Worm (Caenorhabditis elegans) whole organism, L3 larva: ENCODE measurements around the gene skr-20.
A peak's percentile ranks its signal among the peaks of the same experiment; 100 is the strongest.

Source experiments
- R02D3.7 ChIP-seq: fragments of 150-350 bp; optimal IDR thresholded peaks from 2 replicates; lab custom pipeline; 2014; ENCODE audit warnings: missing biosample characterization, missing genetic modification characterization
- ceh-16 ChIP-seq: sonication (generic microtip); optimal IDR thresholded peaks from 2 replicates; lab custom pipeline; 2017; ENCODE audit warnings: missing biosample characterization, missing genetic modification characterization
- ceh-28 ChIP-seq: fragments of 150-350 bp; optimal IDR thresholded peaks from 2 replicates; lab custom pipeline; 2014; ENCODE audit warnings: missing biosample characterization, missing genetic modification reagents, missing genetic modification characterization
- ceh-82 ChIP-seq: fragments of 150-350 bp; optimal IDR thresholded peaks from 2 replicates; lab custom pipeline; 2014; ENCODE audit warnings: missing biosample characterization, missing genetic modification characterization
- egl-5 ChIP-seq: fragments of 150-350 bp; optimal IDR thresholded peaks from 2 replicates; lab custom pipeline; 2017; ENCODE audit warnings: missing biosample characterization, missing genetic modification reagents, missing genetic modification characterization, inconsistent platforms
- elt-1 ChIP-seq: fragments of 150-350 bp; optimal IDR thresholded peaks from 2 replicates; lab custom pipeline; 2014; ENCODE audit warnings: missing biosample characterization, missing genetic modification characterization
- elt-2 ChIP-seq: sonication (generic microtip); optimal IDR thresholded peaks from 2 replicates; lab custom pipeline; 2016; ENCODE audit warnings: missing genetic modification reagents, mild to moderate bottlenecking, missing genetic modification characterization, missing compliant biosample characterization
- elt-3 ChIP-seq, 3 experiments: fragments of 150-350 bp in 1 of 3; sonication (generic microtip) in 2 of 3; optimal IDR thresholded peaks; 2 replicates in 2 of 3; 4 replicates in 1 of 3; lab custom pipeline; 2014 to 2017; ENCODE audit warnings: missing biosample characterization in 3 of 3, missing genetic modification characterization in 3 of 3
- eor-1 ChIP-seq, 2 experiments: fragments of 150-350 bp; optimal IDR thresholded peaks; 2 replicates each; lab custom pipeline; 2014 to 2018; ENCODE audit warnings: missing biosample characterization in 2 of 2, missing genetic modification characterization in 2 of 2
- fkh-2 ChIP-seq: fragments of 150-350 bp; optimal IDR thresholded peaks from 2 replicates; lab custom pipeline; 2014; ENCODE audit warnings: missing biosample characterization, missing genetic modification reagents, missing genetic modification characterization
- fos-1 ChIP-seq: fragments of 150-350 bp; optimal IDR thresholded peaks from 2 replicates; lab custom pipeline; 2014; ENCODE audit warnings: missing biosample characterization, missing genetic modification characterization
- hmg-11 ChIP-seq: sonication (generic microtip); optimal IDR thresholded peaks from 2 replicates; lab custom pipeline; 2016; ENCODE audit warnings: missing genetic modification characterization, missing compliant biosample characterization
- lin-39 ChIP-seq: fragments of 150-350 bp; optimal IDR thresholded peaks from 2 replicates; lab custom pipeline; 2018; ENCODE audit warnings: missing biosample characterization, missing genetic modification reagents, missing genetic modification characterization
- lsy-12 ChIP-seq: sonication (generic microtip); optimal IDR thresholded peaks from 2 replicates; lab custom pipeline; 2016; ENCODE audit warnings: mild to moderate bottlenecking, missing genetic modification characterization, missing compliant biosample characterization
- mdl-1 ChIP-seq: fragments of 150-350 bp; optimal IDR thresholded peaks from 2 replicates; lab custom pipeline; 2014; ENCODE audit warnings: missing biosample characterization, missing genetic modification characterization
- nfya-1 ChIP-seq: sonication (generic microtip); optimal IDR thresholded peaks from 2 replicates; lab custom pipeline; 2017; ENCODE audit warnings: missing genetic modification characterization, mild to moderate bottlenecking, missing compliant biosample characterization, antibody characterized with exemption, moderate library complexity; ENCODE audit not compliant: insufficient read depth
- nhr-12 ChIP-seq: fragments of 150-350 bp; optimal IDR thresholded peaks from 2 replicates; lab custom pipeline; 2014; ENCODE audit warnings: missing biosample characterization, missing genetic modification characterization
- nhr-23 ChIP-seq: fragments of 150-350 bp; optimal IDR thresholded peaks from 2 replicates; lab custom pipeline; 2014; ENCODE audit warnings: missing biosample characterization, missing genetic modification reagents, missing genetic modification characterization
- nhr-25 ChIP-seq: sonication (generic microtip); optimal IDR thresholded peaks from 2 replicates; lab custom pipeline; 2017; ENCODE audit warnings: missing biosample characterization, missing genetic modification characterization
- nhr-43 ChIP-seq: sonication (generic microtip); optimal IDR thresholded peaks from 2 replicates; lab custom pipeline; 2016; ENCODE audit warnings: mild to moderate bottlenecking, missing genetic modification characterization, missing compliant biosample characterization; ENCODE audit not compliant: poor library complexity, severe bottlenecking
- nhr-67 ChIP-seq: fragments of 150-350 bp; optimal IDR thresholded peaks from 2 replicates; lab custom pipeline; 2014; ENCODE audit warnings: missing biosample characterization, missing genetic modification characterization
- nhr-77 ChIP-seq: fragments of 150-350 bp; optimal IDR thresholded peaks from 2 replicates; lab custom pipeline; 2014; ENCODE audit warnings: missing biosample characterization, missing genetic modification characterization
- pha-4 ChIP-seq: fragments of 150-350 bp; optimal IDR thresholded peaks from 2 replicates; lab custom pipeline; 2014; ENCODE audit warnings: missing biosample characterization, missing genetic modification reagents, missing genetic modification characterization
- pqm-1 ChIP-seq: fragments of 150-350 bp; optimal IDR thresholded peaks from 2 replicates; lab custom pipeline; 2017; ENCODE audit warnings: missing biosample characterization, missing genetic modification characterization, inconsistent platforms
- snpc-4 ChIP-seq: fragments of 150-350 bp; optimal IDR thresholded peaks from 2 replicates; lab custom pipeline; 2014; ENCODE audit warnings: missing biosample characterization, missing genetic modification characterization
- zag-1 ChIP-seq: fragments of 150-350 bp; optimal IDR thresholded peaks from 2 replicates; lab custom pipeline; 2014; ENCODE audit warnings: missing biosample characterization, missing genetic modification characterization
- ztf-11 ChIP-seq: fragments of 150-350 bp; optimal IDR thresholded peaks from 2 replicates; lab custom pipeline; 2014; ENCODE audit warnings: missing biosample characterization, missing genetic modification characterization
- ztf-4 ChIP-seq: fragments of 150-350 bp; optimal IDR thresholded peaks from 2 replicates; lab custom pipeline; 2014; ENCODE audit warnings: missing biosample characterization, missing genetic modification characterization

Gene skr-20

ce11 chrX:13250163-13250562 lies 26.8 kb upstream of the skr-20 start:
- TF ChIP-seq pqm-1 = peak; percentile 80
- peak; percentile 36 for TF ChIP-seq fos-1 (tag; lab: Kevin White, UChicago)
- TF ChIP-seq nhr-23 (tag; lab: Kevin White, UChicago) = peak; percentile 72
- no peak for TF ChIP-seq nhr-12 (tag; lab: Kevin White, UChicago)
- peak; percentile 55 for TF ChIP-seq nhr-43 (tag; lab: Kevin White, UChicago)
- TF ChIP-seq ceh-16 (tag; lab: Kevin White, UChicago) = no peak
- TF ChIP-seq nfya-1 (tag; lab: Kevin White, UChicago) = peak; percentile 34
- TF ChIP-seq nhr-25 (tag; lab: Kevin White, UChicago) = peak; percentile 82
- TF ChIP-seq snpc-4 = peak; percentile 5
- no peak for TF ChIP-seq nhr-67
- TF ChIP-seq egl-5 (tag; lab: Kevin White, UChicago) = no peak
- no peak for TF ChIP-seq R02D3.7
- no peak for TF ChIP-seq ztf-4 (tag; lab: Kevin White, UChicago)
- peak; percentile 79 for TF ChIP-seq elt-2 (tag; lab: Kevin White, UChicago)
- peak; percentile 56 for TF ChIP-seq mdl-1 (tag; lab: Kevin White, UChicago)
- TF ChIP-seq pha-4 (tag; lab: Kevin White, UChicago) = peak; percentile 92

ce11 chrX:13249102-13249501 lies 25.8 kb upstream of the skr-20 start:
- TF ChIP-seq ztf-11 (no peak), hmg-11 (tag; lab: Kevin White, UChicago) (no peak), nfya-1 (tag; lab: Kevin White, UChicago) (no peak), zag-1 (tag; lab: Kevin White, UChicago) (no peak), pha-4 (tag; lab: Kevin White, UChicago) (no peak), nhr-67 (no peak)

- TF ChIP-seq fkh-2 (tag; lab: Kevin White, UChicago) (no peak), ceh-28 (tag; lab: Kevin White, UChicago) (no peak), nhr-12 (tag; lab: Kevin White, UChicago) (no peak), elt-1 (tag; lab: Kevin White, UChicago) (peak; percentile 97), fos-1 (tag; lab: Kevin White, UChicago) (no peak), nhr-23 (tag; lab: Kevin White, UChicago) (peak; percentile 20), nhr-25 (tag; lab: Kevin White, UChicago) (peak; percentile 70)
- TF ChIP-seq, all 47 proteins: peak for 3
These were observed 24.9 kb upstream of the skr-20 start, which contains the start of gene K08H2.7 for ce11 chrX:13248265-13248664. K08H2.7 (minus strand) TSS chrX:13248437.

ce11 chrX:13247614-13248013 lies 24.3 kb upstream of the skr-20 start:
- TF ChIP-seq nhr-43 (tag; lab: Kevin White, UChicago) (no peak), elt-2 (tag; lab: Kevin White, UChicago) (peak; percentile 69), pqm-1 (peak; percentile 41), lin-39 (no peak)

ce11 chrX:13246668-13247358 lies 23.5 kb upstream of the skr-20 start:
- TF ChIP-seq fos-1 (tag; lab: Kevin White, UChicago) = no peak
- peak; percentile 2 for TF ChIP-seq elt-2 (tag; lab: Kevin White, UChicago)
- no peak for TF ChIP-seq lsy-12 (tag; lab: Kevin White, UChicago)
- peak; percentile 12 for TF ChIP-seq nhr-23 (tag; lab: Kevin White, UChicago)
- no peak for TF ChIP-seq eor-1 (tag; optimal IDR thresholded peaks at IDR 0.05; lab: Kevin White, UChicago)
- TF ChIP-seq pha-4 (tag; lab: Kevin White, UChicago) = peak; percentile 2
- no peak for TF ChIP-seq elt-3 (tag; optimal IDR thresholded peaks at IDR 0.05; lab: Kevin White, UChicago)
- peak; percentile 28 for TF ChIP-seq pqm-1
- no peak for TF ChIP-seq ceh-82

- TF ChIP-seq ceh-28 (tag; lab: Kevin White, UChicago) = peak; percentile 38
- TF ChIP-seq nhr-77 (tag; lab: Kevin White, UChicago) = no peak
These were observed 21.8 kb upstream of the skr-20 start, which contains the start of gene hpl-1 for ce11 chrX:13245090-13245489. hpl-1 (plus strand) TSS chrX:13245390.
